Worm (Caenorhabditis elegans) whole organism, mixed stage, embryonic: Measurements from ENCODE around the gene C13A2.7.

Experiments
- ceh-39 ChIP-seq: fragments of 150-350 bp; optimal IDR thresholded peaks from 2 replicates; lab custom pipeline; 2014; ENCODE audit warnings: missing biosample characterization, missing genetic modification characterization
- lin-13 ChIP-seq: fragments of 150-350 bp; optimal IDR thresholded peaks from 2 replicates; lab custom pipeline; 2014; ENCODE audit warnings: missing biosample characterization, missing genetic modification characterization
- mab-5 ChIP-seq: fragments of 150-350 bp; optimal IDR thresholded peaks from 2 replicates; lab custom pipeline; 2014; ENCODE audit warnings: missing biosample characterization, missing genetic modification characterization
- nhr-12 ChIP-seq: fragments of 150-350 bp; optimal IDR thresholded peaks from 2 replicates; lab custom pipeline; 2014; ENCODE audit warnings: missing biosample characterization, missing genetic modification characterization
- unc-39 ChIP-seq: fragments of 150-350 bp; optimal IDR thresholded peaks from 2 replicates; lab custom pipeline; 2014; ENCODE audit warnings: missing biosample characterization, missing genetic modification characterization
- ztf-11 ChIP-seq: fragments of 150-350 bp; optimal IDR thresholded peaks from 2 replicates; lab custom pipeline; 2014; ENCODE audit warnings: missing biosample characterization, missing genetic modification characterization

DNA sequence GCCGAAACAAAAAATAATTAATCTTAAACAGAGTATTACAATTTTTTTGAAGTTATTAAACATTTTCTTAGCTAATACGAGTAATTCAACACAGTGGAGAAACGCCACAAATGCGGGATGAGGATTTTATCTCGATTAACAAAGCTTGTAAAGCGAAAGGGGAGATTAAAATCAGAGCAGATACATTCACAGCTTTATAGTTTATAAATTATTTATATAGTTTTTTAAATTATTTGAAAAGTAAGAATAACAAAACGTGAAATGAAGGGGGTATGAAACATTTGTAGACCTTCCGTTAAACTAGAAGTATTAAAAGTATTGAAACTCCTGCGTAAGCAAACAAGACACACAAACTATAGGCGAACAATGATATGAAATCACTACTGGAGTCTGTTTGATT lies 11.0 kb upstream of the C13A2.7 start, which contains the start of gene C05C8.8:
- TF ChIP-seq nhr-12 (tag; lab: Kevin White, UChicago), result no peak
- TF ChIP-seq ztf-11 (tag; lab: Kevin White, UChicago), result no peak
- TF ChIP-seq unc-39 (tag; lab: Kevin White, UChicago), result no peak
- TF ChIP-seq mab-5 (tag; lab: Kevin White, UChicago), result no peak
- TF ChIP-seq lin-13 (tag; lab: Kevin White, UChicago), result no peak
- no peak for TF ChIP-seq ceh-39
